Worm (Caenorhabditis elegans) whole organism, late embryonic: ENCODE data around the gene lips-13.

ENCODE experiments used
- K02D7.2 ChIP-seq: sonication (generic microtip); optimal IDR thresholded peaks from 2 replicates; lab custom pipeline; 2017; ENCODE audit warnings: mild to moderate bottlenecking, missing genetic modification characterization, missing compliant biosample characterization
- K09A11.1 ChIP-seq: sonication (generic microtip); optimal IDR thresholded peaks from 2 replicates; lab custom pipeline; 2017; ENCODE audit warnings: antibody characterized with exemption, mild to moderate bottlenecking, missing genetic modification characterization, missing compliant biosample characterization; ENCODE audit not compliant: insufficient read depth
- T23F11.4 ChIP-seq: fragments of 200-800 bp; sonication (Bioruptor generic); optimal IDR thresholded peaks from 2 replicates; lab custom pipeline; 2018; ENCODE audit warnings: mild to moderate bottlenecking, missing genetic modification characterization, missing compliant biosample characterization
- ama-1 ChIP-seq: fragments of 150-350 bp; optimal IDR thresholded peaks from 2 replicates; lab custom pipeline; 2014
- ceh-19 ChIP-seq: fragments of 200-800 bp; sonication (Bioruptor generic); optimal IDR thresholded peaks from 2 replicates; lab custom pipeline; 2018; ENCODE audit warnings: mild to moderate bottlenecking, missing genetic modification characterization, missing compliant biosample characterization
- ceh-2 ChIP-seq: sonication (generic microtip); optimal IDR thresholded peaks from 2 replicates; lab custom pipeline; 2016; ENCODE audit warnings: missing genotype, missing genetic modification characterization, missing compliant biosample characterization
- ceh-30 ChIP-seq: fragments of 150-350 bp; optimal IDR thresholded peaks from 2 replicates; lab custom pipeline; 2014; ENCODE audit warnings: missing biosample characterization, missing genetic modification characterization
- ceh-6 ChIP-seq: fragments of 200-800 bp; sonication (Bioruptor generic); optimal IDR thresholded peaks from 2 replicates; lab custom pipeline; 2018; ENCODE audit warnings: mild to moderate bottlenecking, missing genetic modification characterization, missing compliant biosample characterization
- ceh-9 ChIP-seq: sonication (generic microtip); optimal IDR thresholded peaks from 2 replicates; lab custom pipeline; 2016; ENCODE audit warnings: mild to moderate bottlenecking, missing genetic modification characterization, inconsistent platforms, missing compliant biosample characterization
- che-1 ChIP-seq: sonication (generic microtip); optimal IDR thresholded peaks from 2 replicates; lab custom pipeline; 2016; ENCODE audit warnings: mild to moderate bottlenecking, missing genetic modification characterization, missing compliant biosample characterization
- dve-1 ChIP-seq: sonication (generic microtip); optimal IDR thresholded peaks from 2 replicates; lab custom pipeline; 2017; ENCODE audit warnings: antibody characterized with exemption, mild to moderate bottlenecking, missing genetic modification characterization, missing compliant biosample characterization
- elt-2 ChIP-seq: sonication (generic microtip); optimal IDR thresholded peaks from 2 replicates; lab custom pipeline; 2016; ENCODE audit warnings: missing genetic modification reagents, missing genetic modification characterization, missing compliant biosample characterization
- fkh-6 ChIP-seq: sonication (generic microtip); optimal IDR thresholded peaks from 2 replicates; lab custom pipeline; 2016; ENCODE audit warnings: missing genetic modification characterization, missing compliant biosample characterization
- hlh-15 ChIP-seq: sonication (generic microtip); optimal IDR thresholded peaks from 2 replicates; lab custom pipeline; 2016; ENCODE audit warnings: missing genetic modification characterization, missing compliant biosample characterization
- hlh-30 ChIP-seq: sonication (generic microtip); optimal IDR thresholded peaks from 2 replicates; lab custom pipeline; 2017; ENCODE audit warnings: antibody characterized with exemption, missing genetic modification characterization, missing compliant biosample characterization; ENCODE audit not compliant: insufficient read depth
- hlh-6 ChIP-seq: sonication (generic microtip); optimal IDR thresholded peaks from 2 replicates; lab custom pipeline; 2016; ENCODE audit warnings: missing genotype, missing genetic modification characterization, missing compliant biosample characterization
- hlh-8 ChIP-seq: sonication (generic microtip); optimal IDR thresholded peaks from 2 replicates; lab custom pipeline; 2016; ENCODE audit warnings: missing genotype, missing genetic modification characterization, missing compliant biosample characterization
- madf-2 ChIP-seq: sonication (generic microtip); optimal IDR thresholded peaks from 2 replicates; lab custom pipeline; 2017; ENCODE audit warnings: missing genetic modification characterization, missing compliant biosample characterization
- mec-3 ChIP-seq: sonication (generic microtip); optimal IDR thresholded peaks from 2 replicates; lab custom pipeline; 2016; ENCODE audit warnings: borderline replicate concordance, missing genetic modification characterization, missing compliant biosample characterization
- nfya-1 ChIP-seq: sonication (generic microtip); optimal IDR thresholded peaks from 2 replicates; lab custom pipeline; 2017; ENCODE audit warnings: missing genetic modification characterization, mild to moderate bottlenecking, missing compliant biosample characterization, antibody characterized with exemption, moderate library complexity
- npax-4 ChIP-seq: sonication (generic microtip); optimal IDR thresholded peaks from 2 replicates; lab custom pipeline; 2016; ENCODE audit warnings: missing genetic modification characterization, missing compliant biosample characterization
- pat-9 ChIP-seq: fragments of 200-800 bp; sonication (Bioruptor generic); optimal IDR thresholded peaks from 2 replicates; lab custom pipeline; 2018; ENCODE audit warnings: mild to moderate bottlenecking, missing genetic modification characterization, moderate library complexity, missing compliant biosample characterization
- pax-1 ChIP-seq: fragments of 150-350 bp; optimal IDR thresholded peaks from 2 replicates; lab custom pipeline; 2014; ENCODE audit warnings: missing biosample characterization, missing genetic modification characterization
- pha-2 ChIP-seq: sonication (generic microtip); optimal IDR thresholded peaks from 2 replicates; lab custom pipeline; 2017; ENCODE audit warnings: mild to moderate bottlenecking, missing genetic modification characterization, missing compliant biosample characterization
- ref-2 ChIP-seq: sonication (generic microtip); optimal IDR thresholded peaks from 2 replicates; lab custom pipeline; 2016; ENCODE audit warnings: missing genetic modification characterization, missing compliant biosample characterization
- rnt-1 ChIP-seq: sonication (generic microtip); optimal IDR thresholded peaks from 2 replicates; lab custom pipeline; 2016; ENCODE audit warnings: missing genetic modification characterization, missing compliant biosample characterization
- sox-2 ChIP-seq: fragments of 200-800 bp; sonication (Bioruptor generic); IDR thresholded peaks from 2 replicates; pipeline ENCODE4 v1.3.6; 2022; ENCODE audit warnings: missing genetic modification reagents, missing genetic modification characterization, missing compliant biosample characterization
- sox-4 ChIP-seq: sonication (generic microtip); optimal IDR thresholded peaks from 2 replicates; lab custom pipeline; 2017; ENCODE audit warnings: mild to moderate bottlenecking, missing genetic modification characterization, inconsistent platforms, missing compliant biosample characterization
- tbx-7 ChIP-seq: sonication (generic microtip); optimal IDR thresholded peaks from 2 replicates; lab custom pipeline; 2016; ENCODE audit warnings: missing genotype, missing genetic modification characterization, missing compliant biosample characterization
- ttx-3 ChIP-seq: sonication (generic microtip); optimal IDR thresholded peaks from 2 replicates; lab custom pipeline; 2016; ENCODE audit warnings: missing genetic modification reagents, missing genetic modification characterization, missing compliant biosample characterization
- unc-42 ChIP-seq: sonication (generic microtip); optimal IDR thresholded peaks from 2 replicates; lab custom pipeline; 2016; ENCODE audit warnings: missing genotype, missing genetic modification characterization, missing compliant biosample characterization
- unc-55 ChIP-seq: sonication (generic microtip); optimal IDR thresholded peaks from 2 replicates; lab custom pipeline; 2017; ENCODE audit warnings: missing biosample characterization, missing genetic modification reagents, missing genetic modification characterization
- unc-86 ChIP-seq: sonication (generic microtip); optimal IDR thresholded peaks from 2 replicates; lab custom pipeline; 2016; ENCODE audit warnings: missing genetic modification characterization, missing compliant biosample characterization
- zip-5 ChIP-seq: sonication (generic microtip); optimal IDR thresholded peaks from 2 replicates; lab custom pipeline; 2016; ENCODE audit warnings: missing genetic modification characterization, missing compliant biosample characterization

lips-13 gene

ce11 chrII:1149390-1149789 lies 31.5 kb upstream of the lips-13 start:
- no peak for TF ChIP-seq tbx-7 (tag; lab: Kevin White, UChicago)
- no peak for TF ChIP-seq ceh-9
- no peak for TF ChIP-seq rnt-1 (tag; lab: Kevin White, UChicago)
- no peak for TF ChIP-seq npax-4 (tag; lab: Kevin White, UChicago)
- no peak for TF ChIP-seq K02D7.2 (tag; lab: Kevin White, UChicago)
- no peak for TF ChIP-seq elt-2 (tag; lab: Kevin White, UChicago)
- TF ChIP-seq hlh-15 (tag; lab: Kevin White, UChicago), result no peak
- TF ChIP-seq ceh-19, result no peak
- TF ChIP-seq mec-3 (tag; lab: Kevin White, UChicago), result no peak
- no peak for TF ChIP-seq ceh-2 (tag; lab: Kevin White, UChicago)
- no peak for TF ChIP-seq sox-2 (GFP tag; lab: Robert Waterston, UW)
- TF ChIP-seq zip-5, result no peak

ce11 chrII:1143173-1143738 lies 25.4 kb upstream of the lips-13 start:
- TF ChIP-seq ttx-3 (tag; lab: Kevin White, UChicago) (no peak), hlh-30 (tag; lab: Kevin White, UChicago) (no peak), hlh-8 (tag; lab: Kevin White, UChicago) (no peak), ama-1 (lab: Kevin White, UChicago) (no peak), pat-9 (no peak), fkh-6 (tag; lab: Kevin White, UChicago) (no peak), unc-86 (tag; lab: Kevin White, UChicago) (no peak), T23F11.4 (GFP tag; lab: Kevin White, UChicago) (no peak), ceh-30 (no peak), unc-55 (GFP tag; lab: Kevin White, UChicago) (no peak), hlh-6 (tag; lab: Kevin White, UChicago) (no peak)
- TF ChIP-seq, all 69 proteins: peak for 0

- no peak for TF ChIP-seq ama-1 (lab: Kevin White, UChicago)
- TF ChIP-seq hlh-6 (tag; lab: Kevin White, UChicago), result peak; percentile 1
- TF ChIP-seq sox-4 (tag; lab: Kevin White, UChicago), result no peak
These were observed 24.1 kb upstream of the lips-13 start for ce11 chrII:1141720-1142574.

- TF ChIP-seq ceh-19 (no peak), nfya-1 (tag; lab: Kevin White, UChicago) (no peak), ceh-30 (no peak), mec-3 (tag; lab: Kevin White, UChicago) (no peak), pax-1 (tag; lab: Kevin White, UChicago) (no peak), ceh-6 (GFP tag; lab: Kevin White, UChicago) (no peak), madf-2 (no peak), dve-1 (tag; lab: Kevin White, UChicago) (no peak), che-1 (tag; lab: Kevin White, UChicago) (no peak), ceh-2 (tag; lab: Kevin White, UChicago) (no peak), fkh-6 (tag; lab: Kevin White, UChicago) (no peak), K09A11.1 (tag; lab: Kevin White, UChicago) (no peak), pat-9 (no peak), hlh-15 (tag; lab: Kevin White, UChicago) (no peak), unc-42 (tag; lab: Kevin White, UChicago) (no peak), ref-2 (no peak), pha-2 (tag; lab: Kevin White, UChicago) (no peak), K02D7.2 (tag; lab: Kevin White, UChicago) (no peak)
These were observed 22.8 kb upstream of the lips-13 start, which contains the start of gene W09B6.4 for ce11 chrII:1140689-1141088. Gene W09B6.4 (minus strand): TSS chrII:1140839.
